Fruit fly (Drosophila melanogaster) whole organism, pupa: ENCODE measurements around the gene CG9727.
A peak's percentile ranks its signal among the peaks of the same experiment; 100 is the strongest.

Source experiments
- CG10348 ChIP-seq: fragments of 200-800 bp; sonication (Bioruptor generic); IDR thresholded peaks from 2 replicates; pipeline ENCODE4 v1.3.6; 2022; ENCODE audit warnings: missing biosample characterization, missing genetic modification characterization
- CG12605 ChIP-seq: fragments of 200-800 bp; sonication (Bioruptor generic); IDR thresholded peaks from 2 replicates; pipeline ENCODE4 v1.3.6; 2022; ENCODE audit warnings: missing biosample characterization, missing genetic modification characterization
- CG13204 ChIP-seq: fragments of 200-800 bp; sonication (Bioruptor generic); optimal IDR thresholded peaks from 2 replicates; lab custom pipeline; 2018; ENCODE audit warnings: missing biosample characterization, mild to moderate bottlenecking, missing genetic modification characterization, moderate library complexity
- CG14655 ChIP-seq: fragments of 200-800 bp; sonication (Bioruptor generic); optimal IDR thresholded peaks from 3 replicates; lab custom pipeline; 2017; ENCODE audit warnings: mild to moderate bottlenecking, missing biosample characterization, missing genetic modification reagents, missing genetic modification characterization
- CG15710 ChIP-seq: fragments of 200-800 bp; sonication (Bioruptor generic); optimal IDR thresholded peaks from 2 replicates; lab custom pipeline; 2018; ENCODE audit warnings: missing biosample characterization, mild to moderate bottlenecking, missing genetic modification characterization, moderate library complexity
- CG17806 ChIP-seq: fragments of 200-800 bp; sonication (Bioruptor generic); optimal IDR thresholded peaks from 2 replicates; lab custom pipeline; 2018; ENCODE audit warnings: missing biosample characterization, mild to moderate bottlenecking, missing genetic modification characterization, moderate library complexity
- CG32121 ChIP-seq: fragments of 200-800 bp; sonication (Bioruptor generic); IDR thresholded peaks from 2 replicates; pipeline ENCODE4 v1.3.6; 2022; ENCODE audit warnings: missing biosample characterization, missing genetic modification characterization
- CG34367 ChIP-seq: fragments of 200-800 bp; sonication (Bioruptor generic); optimal IDR thresholded peaks from 2 replicates; lab custom pipeline; 2018; ENCODE audit warnings: missing biosample characterization, mild to moderate bottlenecking, missing genetic modification characterization
- CG4496 ChIP-seq: fragments of 200-800 bp; sonication (Bioruptor generic); IDR thresholded peaks from 3 replicates; pipeline ENCODE4 v1.3.6; 2022; ENCODE audit warnings: missing biosample characterization, missing genetic modification characterization
- CG8159 ChIP-seq: fragments of 200-800 bp; sonication (Bioruptor generic); optimal IDR thresholded peaks from 3 replicates; lab custom pipeline; 2018; ENCODE audit warnings: missing biosample characterization, mild to moderate bottlenecking, missing genetic modification characterization, moderate library complexity
- CG8301 ChIP-seq: fragments of 200-800 bp; sonication (Bioruptor generic); optimal IDR thresholded peaks from 2 replicates; lab custom pipeline; 2018; ENCODE audit warnings: missing biosample characterization, mild to moderate bottlenecking, missing genetic modification characterization
- CG9948 ChIP-seq: fragments of 200-800 bp; sonication (Bioruptor generic); optimal IDR thresholded peaks from 2 replicates; lab custom pipeline; 2018; ENCODE audit warnings: missing biosample characterization, mild to moderate bottlenecking, missing genetic modification characterization, moderate library complexity
- D1 ChIP-seq: fragments of 200-800 bp; sonication (Bioruptor generic); optimal IDR thresholded peaks from 2 replicates; lab custom pipeline; 2018; ENCODE audit warnings: missing biosample characterization, mild to moderate bottlenecking, missing genetic modification characterization, moderate library complexity
- EcR ChIP-seq: fragments of 200-800 bp; sonication (Bioruptor generic); optimal IDR thresholded peaks from 3 replicates; lab custom pipeline; 2019; ENCODE audit warnings: missing biosample characterization, missing genetic modification characterization, mild to moderate bottlenecking, moderate library complexity, missing genetic modification reagents
- Ets98B ChIP-seq: fragments of 200-800 bp; sonication (Bioruptor generic); IDR thresholded peaks from 2 replicates; pipeline ENCODE4 v1.3.6; 2022; ENCODE audit warnings: missing biosample characterization, missing genetic modification characterization
- Pif1A ChIP-seq: fragments of 200-800 bp; sonication (Bioruptor generic); optimal IDR thresholded peaks from 3 replicates; lab custom pipeline; 2016; ENCODE audit warnings: missing biosample characterization, missing genetic modification characterization
- Pif1B ChIP-seq: fragments of 200-800 bp; sonication (Bioruptor generic); optimal IDR thresholded peaks from 3 replicates; lab custom pipeline; 2016; ENCODE audit warnings: missing biosample characterization, missing genetic modification characterization
- Snoo ChIP-seq: fragments of 200-800 bp; sonication (Bioruptor generic); optimal IDR thresholded peaks from 3 replicates; lab custom pipeline; 2017; ENCODE audit warnings: missing biosample characterization, mild to moderate bottlenecking, missing genetic modification characterization, inconsistent platforms
- fd96Ca ChIP-seq: fragments of 200-800 bp; sonication (Bioruptor generic); IDR thresholded peaks from 3 replicates; pipeline ENCODE4 v1.3.6; 2022; ENCODE audit warnings: missing biosample characterization, missing genetic modification characterization
- gl ChIP-seq: fragments of 200-800 bp; sonication (Bioruptor generic); optimal IDR thresholded peaks from 2 replicates; lab custom pipeline; 2018; ENCODE audit warnings: missing biosample characterization, mild to moderate bottlenecking, missing genetic modification characterization
- rn ChIP-seq: fragments of 200-800 bp; sonication (Bioruptor generic); IDR thresholded peaks from 2 replicates; pipeline ENCODE4 v1.3.6; 2022; ENCODE audit warnings: missing biosample characterization, missing genetic modification characterization

Gene CG9727

DNA sequence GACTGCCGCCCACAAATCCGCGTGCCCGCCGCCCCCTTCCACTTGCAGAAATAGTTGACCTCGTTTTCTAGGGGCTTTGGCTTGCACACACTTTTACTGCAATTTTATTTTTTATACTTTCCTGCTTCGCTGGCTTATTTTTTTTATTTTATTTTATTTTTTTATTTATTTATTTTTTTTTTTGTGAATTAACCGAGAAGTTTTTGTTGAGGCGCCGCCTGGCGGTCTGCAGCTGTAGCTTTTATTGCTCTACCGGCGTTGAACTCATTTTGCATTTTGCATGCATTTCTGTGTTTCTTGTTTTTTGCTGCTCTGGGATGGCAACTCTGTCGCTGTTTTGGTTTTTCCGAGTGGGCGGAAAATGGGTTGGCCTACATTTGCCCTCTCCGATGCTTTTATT lies 26.8 kb downstream of the CG9727 start:
- TF ChIP-seq CG10348 (GFP tag; lab: Robert Waterston, UW) (no peak), CG12605 (peak; percentile 59), gl (no peak), CG4496 (GFP tag; lab: Robert Waterston, UW) (peak; percentile 68; the same call in 2 of the 3 replicates), Pif1B (GFP tag; lab: Kevin White, UChicago) (no peak), CG17806 (tag; lab: Kevin White, UChicago) (no peak), CG13204 (GFP tag; lab: Kevin White, UChicago) (no peak), EcR (GFP tag; lab: Kevin White, UChicago) (no peak), D1 (no peak), CG32121 (peak; percentile 70), Ets98B (peak; percentile 62; the same call in 1 of the 2 replicates), CG14655 (GFP tag; lab: Kevin White, UChicago) (peak; percentile 1), fd96Ca (GFP tag; lab: Robert Waterston, UW) (peak; percentile 61; the same call in 2 of the 3 replicates)

DNA sequence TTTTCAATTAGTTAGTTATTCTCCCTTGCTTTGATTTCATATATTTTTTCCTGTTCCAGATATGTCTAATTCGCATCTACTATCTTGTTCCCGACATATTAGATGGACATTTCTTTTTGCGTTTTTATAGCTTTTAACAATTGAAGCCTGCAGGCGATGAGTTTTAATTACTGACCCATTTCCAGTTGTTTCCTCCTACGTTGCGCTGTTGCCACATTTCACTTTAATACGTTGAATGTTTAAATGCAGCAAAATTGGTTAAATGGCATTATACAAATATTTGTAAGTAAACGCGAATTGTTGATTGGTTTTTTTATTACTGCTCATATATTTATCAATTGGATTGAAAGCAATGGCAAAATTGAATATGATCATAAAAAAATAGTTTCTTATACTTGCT lies 27.5 kb downstream of the CG9727 start:
- TF ChIP-seq CG34367 (tag; lab: Kevin White, UChicago): no peak
- TF ChIP-seq CG17806 (tag; lab: Kevin White, UChicago): no peak
- TF ChIP-seq CG10348 (GFP tag; lab: Robert Waterston, UW): no peak
- no peak for TF ChIP-seq CG8159 (tag; lab: Kevin White, UChicago)
- no peak for TF ChIP-seq CG8301 (tag; lab: Kevin White, UChicago)
- no peak for TF ChIP-seq EcR (GFP tag; lab: Kevin White, UChicago)
- no peak for TF ChIP-seq Pif1B (GFP tag; lab: Kevin White, UChicago)
- TF ChIP-seq CG13204 (GFP tag; lab: Kevin White, UChicago): no peak
- no peak for TF ChIP-seq Pif1A (GFP tag; lab: Kevin White, UChicago)
- no peak for TF ChIP-seq rn
- no peak for TF ChIP-seq CG32121

DNA sequence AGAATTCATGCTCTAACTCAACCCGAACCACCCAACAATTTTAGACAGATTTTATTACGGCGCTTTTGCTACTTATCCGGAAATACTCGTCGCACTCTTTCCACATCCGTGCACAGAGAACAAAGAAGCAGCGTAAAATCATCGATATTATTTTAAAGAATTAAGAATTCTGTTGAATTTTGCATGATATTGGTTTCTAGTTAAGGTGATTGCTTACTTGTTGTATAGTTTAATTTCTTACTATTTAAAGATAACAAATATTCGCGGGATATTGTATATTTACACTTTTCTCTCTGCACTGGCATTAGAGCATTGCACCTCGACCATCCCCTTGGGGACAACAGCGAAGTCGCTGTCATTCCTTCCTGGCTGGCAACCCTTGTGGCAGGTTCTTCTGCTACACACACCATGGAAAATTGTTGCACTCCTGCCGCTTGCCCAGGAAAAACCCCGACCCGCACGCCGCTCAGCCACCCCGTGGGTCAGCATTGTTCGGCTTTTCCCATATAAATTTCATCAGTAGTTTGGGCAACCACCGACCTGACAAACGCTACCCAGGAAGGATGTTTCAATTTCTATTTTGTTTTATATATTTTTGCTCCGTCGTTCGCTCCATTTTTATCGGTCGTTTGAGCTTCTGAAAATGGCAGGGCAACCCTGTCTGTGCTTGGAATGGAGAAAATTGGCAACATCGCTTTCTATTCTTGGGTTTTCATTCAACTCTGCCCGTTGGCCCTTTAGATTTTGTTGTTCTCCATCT lies 28.7 kb downstream of the CG9727 start:
- TF ChIP-seq gl (peak; percentile 9), fd96Ca (GFP tag; lab: Robert Waterston, UW) (no peak), D1 (no peak), Ets98B (0 out of 2 replicates have a peak, but pooled peaks have one; percentile 15), CG14655 (GFP tag; lab: Kevin White, UChicago) (peak; percentile 51), Pif1B (GFP tag; lab: Kevin White, UChicago) (peak; percentile 30), CG9948 (tag; lab: Kevin White, UChicago) (peak; percentile 45), CG34367 (tag; lab: Kevin White, UChicago) (peak; percentile 45), CG10348 (GFP tag; lab: Robert Waterston, UW) (no peak), CG8301 (tag; lab: Kevin White, UChicago) (peak; percentile 40), CG15710 (tag; lab: Kevin White, UChicago) (peak; percentile 56), CG13204 (GFP tag; lab: Kevin White, UChicago) (no peak), rn (no peak), CG4496 (GFP tag; lab: Robert Waterston, UW) (no peak), Pif1A (GFP tag; lab: Kevin White, UChicago) (peak; percentile 64), Snoo (tag; lab: Kevin White, UChicago) (peak; percentile 14), CG12605 (no peak), CG17806 (tag; lab: Kevin White, UChicago) (peak; percentile 56), CG8159 (tag; lab: Kevin White, UChicago) (peak; percentile 65), CG32121 (0 out of 2 replicates have a peak, but pooled peaks have one; percentile 38), EcR (GFP tag; lab: Kevin White, UChicago) (peak; percentile 9)
- TF ChIP-seq, all 21 proteins: peak for 14

DNA sequence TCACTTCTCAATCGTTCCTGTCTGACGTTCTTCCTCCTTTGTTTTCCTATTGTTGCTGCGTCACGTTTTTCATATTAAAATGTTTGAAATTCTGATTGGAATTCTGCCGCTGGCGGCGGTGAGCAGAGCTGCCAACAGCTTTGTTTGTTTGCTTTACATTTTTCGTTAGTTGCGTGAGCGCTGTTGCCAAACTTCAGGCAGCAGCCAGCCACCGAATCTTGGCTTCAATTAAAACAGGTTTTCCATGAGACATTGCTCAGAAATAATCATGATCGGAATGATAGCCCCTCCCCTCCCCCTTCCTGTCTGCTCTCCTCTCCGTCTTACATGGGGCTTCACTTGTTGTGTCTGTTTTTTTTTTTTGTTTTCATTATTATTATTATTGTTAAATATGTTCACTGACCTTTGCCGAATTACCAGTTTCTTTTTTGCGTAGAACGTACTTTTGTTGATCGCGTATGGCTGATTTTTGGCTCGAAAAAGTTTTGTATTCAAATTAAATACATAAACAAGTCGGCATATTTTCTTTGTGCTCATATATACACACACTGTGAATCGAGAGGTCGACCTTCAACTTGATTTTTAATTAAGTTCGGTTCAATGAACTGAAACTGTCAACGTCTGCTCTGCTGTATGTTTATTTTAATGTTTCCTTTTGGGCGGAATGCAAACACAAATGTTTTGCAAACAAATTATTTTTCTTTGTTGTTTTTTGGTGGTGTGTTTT lies 30.1 kb downstream of the CG9727 start:
- TF ChIP-seq CG32121 (no peak), CG34367 (tag; lab: Kevin White, UChicago) (no peak), Pif1A (GFP tag; lab: Kevin White, UChicago) (no peak), CG8301 (tag; lab: Kevin White, UChicago) (no peak), EcR (GFP tag; lab: Kevin White, UChicago) (peak; percentile 81), D1 (no peak), Ets98B (no peak), rn (no peak), CG15710 (tag; lab: Kevin White, UChicago) (no peak), fd96Ca (GFP tag; lab: Robert Waterston, UW) (peak; percentile 49; the same call in 2 of the 3 replicates), Snoo (tag; lab: Kevin White, UChicago) (peak; percentile 56)

DNA sequence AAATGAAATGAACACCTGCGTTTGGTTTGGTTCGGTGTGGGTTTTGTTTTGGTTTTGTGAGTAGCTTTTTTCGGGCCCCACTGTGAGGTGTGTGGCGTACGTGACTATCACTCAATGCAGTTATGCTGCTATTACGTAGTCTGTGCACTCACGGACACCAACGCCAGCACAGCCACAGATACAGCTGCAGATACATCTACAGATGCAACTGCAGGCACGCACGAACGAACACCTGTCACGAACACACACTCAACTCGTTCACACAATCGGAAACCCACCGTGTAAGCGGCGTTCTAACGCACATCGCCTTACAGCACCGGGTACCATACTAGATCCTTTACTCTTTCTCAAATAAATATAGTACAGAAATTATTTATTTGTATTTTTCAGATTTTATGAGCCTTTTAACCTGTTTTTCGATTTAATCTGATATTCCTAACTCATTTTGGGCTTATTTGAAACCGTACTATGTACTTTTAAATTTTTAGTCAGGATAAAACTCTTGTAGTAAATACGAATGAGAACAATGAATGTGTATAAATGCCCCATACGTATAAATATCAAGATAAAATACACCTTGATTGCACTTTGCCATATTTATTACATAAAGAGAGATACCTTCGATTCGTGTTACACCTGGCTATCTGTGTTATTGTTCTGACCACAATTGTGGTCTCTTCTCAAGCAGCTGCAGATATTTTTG lies 30.9 kb downstream of the CG9727 start:
- TF ChIP-seq Pif1B (GFP tag; lab: Kevin White, UChicago) (peak; percentile 2), CG9948 (tag; lab: Kevin White, UChicago) (peak; percentile 55), rn (no peak), Pif1A (GFP tag; lab: Kevin White, UChicago) (peak; percentile 51), CG15710 (tag; lab: Kevin White, UChicago) (peak; percentile 34), CG8301 (tag; lab: Kevin White, UChicago) (peak; percentile 74), D1 (no peak), CG13204 (GFP tag; lab: Kevin White, UChicago) (no peak), CG32121 (no peak), CG10348 (GFP tag; lab: Robert Waterston, UW) (no peak), CG4496 (GFP tag; lab: Robert Waterston, UW) (0 out of 3 replicates have a peak, but pooled peaks have one; percentile 27), CG14655 (GFP tag; lab: Kevin White, UChicago) (peak; percentile 76), Snoo (tag; lab: Kevin White, UChicago) (peak; percentile 8), gl (no peak), fd96Ca (GFP tag; lab: Robert Waterston, UW) (peak; percentile 16; the same call in 1 of the 3 replicates), EcR (GFP tag; lab: Kevin White, UChicago) (no peak), CG12605 (no peak), Ets98B (no peak), CG17806 (tag; lab: Kevin White, UChicago) (peak; percentile 44), CG34367 (tag; lab: Kevin White, UChicago) (no peak), CG8159 (tag; lab: Kevin White, UChicago) (peak; percentile 48)
